Worm (Caenorhabditis elegans) whole organism, young adult: Measurements from ENCODE around the gene sipa-1.

Experiments
- C06A6.2 ChIP-seq: fragments of 200-800 bp; sonication (Bioruptor generic); conservative IDR thresholded peaks from 2 replicates; pipeline ENCODE4 v1.3.6; 2022; ENCODE audit warnings: missing genetic modification characterization, missing compliant biosample characterization
- D2030.7 ChIP-seq: fragments of 200-800 bp; sonication (Bioruptor generic); IDR thresholded peaks from 2 replicates; pipeline ENCODE4 v1.3.6; 2022; ENCODE audit warnings: missing genetic modification reagents, missing genetic modification characterization, missing compliant biosample characterization
- F22D6.2 ChIP-seq: sonication (generic microtip); optimal IDR thresholded peaks from 2 replicates; lab custom pipeline; 2016; ENCODE audit warnings: mild to moderate bottlenecking, missing genetic modification characterization, missing compliant biosample characterization
- F49E8.2 ChIP-seq: sonication (generic microtip); optimal IDR thresholded peaks from 3 replicates; lab custom pipeline; 2017; ENCODE audit warnings: missing genetic modification characterization, mild to moderate bottlenecking, missing compliant biosample characterization, antibody characterized with exemption, moderate library complexity; ENCODE audit not compliant: insufficient read depth
- F57C9.4 ChIP-seq: sonication (generic microtip); optimal IDR thresholded peaks from 2 replicates; lab custom pipeline; 2017; ENCODE audit warnings: mild to moderate bottlenecking, missing genetic modification characterization, missing compliant biosample characterization
- K12H6.12 ChIP-seq: fragments of 200-800 bp; sonication (Bioruptor generic); optimal IDR thresholded peaks from 2 replicates; lab custom pipeline; 2018; ENCODE audit warnings: mild to moderate bottlenecking, missing genetic modification characterization, missing compliant biosample characterization
- Y53F4B.3 ChIP-seq: fragments of 200-800 bp; sonication (Bioruptor generic); IDR thresholded peaks from 2 replicates; pipeline ENCODE4 v1.3.6; 2022; ENCODE audit warnings: missing genetic modification reagents, missing genetic modification characterization, missing compliant biosample characterization
- Y67H2A.10 ChIP-seq: fragments of 200-800 bp; sonication (Bioruptor generic); conservative IDR thresholded peaks from 2 replicates; pipeline ENCODE4 v1.3.6; 2022; ENCODE audit warnings: missing genetic modification reagents, missing genetic modification characterization, missing compliant biosample characterization
- ZK185.1 ChIP-seq: sonication (generic microtip); optimal IDR thresholded peaks from 2 replicates; lab custom pipeline; 2016; ENCODE audit warnings: mild to moderate bottlenecking, missing genetic modification characterization, missing compliant biosample characterization; ENCODE audit not compliant: poor library complexity, severe bottlenecking
- athp-1 ChIP-seq: sonication (generic microtip); optimal IDR thresholded peaks from 2 replicates; lab custom pipeline; 2017; ENCODE audit warnings: mild to moderate bottlenecking, missing genetic modification characterization, missing compliant biosample characterization
- attf-3 ChIP-seq: fragments of 200-800 bp; sonication (Bioruptor generic); conservative IDR thresholded peaks from 2 replicates; pipeline ENCODE4 v1.3.6; 2022; ENCODE audit warnings: missing genetic modification reagents, missing genetic modification characterization, missing compliant biosample characterization
- attf-5 ChIP-seq: fragments of 200-800 bp; sonication (Bioruptor generic); optimal IDR thresholded peaks from 2 replicates; lab custom pipeline; 2018; ENCODE audit warnings: mild to moderate bottlenecking, missing genetic modification characterization, missing compliant biosample characterization
- bed-1 ChIP-seq: fragments of 200-800 bp; sonication (Bioruptor generic); IDR thresholded peaks from 2 replicates; pipeline ENCODE4 v1.3.6; 2022; ENCODE audit warnings: missing genetic modification reagents, missing genetic modification characterization, missing compliant biosample characterization
- bed-2 ChIP-seq: fragments of 200-800 bp; sonication (Bioruptor generic); IDR thresholded peaks from 2 replicates; pipeline ENCODE4 v1.3.6; 2022; ENCODE audit warnings: missing genetic modification reagents, missing genetic modification characterization, missing compliant biosample characterization
- cebp-1 ChIP-seq, 2 experiments: fragments of 200-800 bp in 1 of 2; sonication (Bioruptor generic) in 1 of 2; sonication (generic microtip) in 1 of 2; IDR thresholded peaks in 1 of 2; optimal IDR thresholded peaks in 1 of 2; 2 replicates each; pipeline versions ENCODE4 v1.3.6 to Lab custom; 2017 to 2022; ENCODE audit warnings: missing compliant biosample characterization in 2 of 2, missing genetic modification characterization in 2 of 2, mild to moderate bottlenecking in 1 of 2, missing genetic modification reagents in 1 of 2, moderate library complexity in 1 of 2
- cebp-2 ChIP-seq: fragments of 200-800 bp; sonication (Bioruptor generic); IDR thresholded peaks from 2 replicates; pipeline ENCODE4 v1.3.6; 2022; ENCODE audit warnings: missing genetic modification characterization, missing compliant biosample characterization
- ceh-58 ChIP-seq: fragments of 200-800 bp; sonication (Bioruptor generic); IDR thresholded peaks from 2 replicates; pipeline ENCODE4 v1.3.6; 2022; ENCODE audit warnings: missing genetic modification characterization, missing compliant biosample characterization
- die-1 ChIP-seq: sonication (generic microtip); optimal IDR thresholded peaks from 2 replicates; lab custom pipeline; 2016; ENCODE audit warnings: missing genotype, mild to moderate bottlenecking, missing genetic modification characterization, missing compliant biosample characterization
- dox-1 ChIP-seq: fragments of 200-800 bp; sonication (Bioruptor generic); IDR thresholded peaks from 2 replicates; pipeline ENCODE4 v1.3.6; 2022; ENCODE audit warnings: missing genetic modification reagents, missing genetic modification characterization, missing compliant biosample characterization
- dpff-1 ChIP-seq: sonication (generic microtip); optimal IDR thresholded peaks from 2 replicates; lab custom pipeline; 2017; ENCODE audit warnings: mild to moderate bottlenecking, missing genetic modification characterization, missing compliant biosample characterization
- dpl-1 ChIP-seq: fragments of 150-350 bp; optimal IDR thresholded peaks from 2 replicates; lab custom pipeline; 2014; ENCODE audit warnings: missing biosample characterization, missing genetic modification reagents, missing genetic modification characterization
- efl-1 ChIP-seq: fragments of 150-350 bp; optimal IDR thresholded peaks from 2 replicates; lab custom pipeline; 2014; ENCODE audit warnings: missing biosample characterization, missing genetic modification reagents, missing genetic modification characterization
- ekl-4 ChIP-seq: fragments of 200-800 bp; sonication (Bioruptor generic); IDR thresholded peaks from 2 replicates; pipeline ENCODE4 v1.3.6; 2022; ENCODE audit warnings: missing genetic modification reagents, missing genetic modification characterization, missing compliant biosample characterization
- gei-17 ChIP-seq: fragments of 200-800 bp; sonication (Bioruptor generic); optimal IDR thresholded peaks from 2 replicates; lab custom pipeline; 2018; ENCODE audit warnings: mild to moderate bottlenecking, missing genetic modification characterization, missing compliant biosample characterization
- him-1 ChIP-seq: sonication (generic microtip); optimal IDR thresholded peaks from 2 replicates; lab custom pipeline; 2016; ENCODE audit warnings: missing genotype, missing genetic modification reagents, missing genetic modification characterization, missing compliant biosample characterization
- hlh-26 ChIP-seq: fragments of 200-800 bp; sonication (Bioruptor generic); conservative IDR thresholded peaks from 2 replicates; pipeline ENCODE4 v1.3.6; 2022; ENCODE audit warnings: missing genetic modification reagents, missing genetic modification characterization, missing compliant biosample characterization
- hmg-1.2 ChIP-seq: fragments of 200-800 bp; sonication (Bioruptor generic); IDR thresholded peaks from 2 replicates; pipeline ENCODE4 v1.3.6; 2022; ENCODE audit warnings: missing genetic modification reagents, missing genetic modification characterization, missing compliant biosample characterization
- hmg-20 ChIP-seq: fragments of 200-800 bp; sonication (Bioruptor generic); IDR thresholded peaks from 2 replicates; pipeline ENCODE4 v1.3.6; 2022; ENCODE audit warnings: missing genetic modification reagents, missing genetic modification characterization, missing compliant biosample characterization
- lir-1 ChIP-seq: fragments of 200-800 bp; sonication (Bioruptor generic); conservative IDR thresholded peaks from 2 replicates; pipeline ENCODE4 v1.3.6; 2022; ENCODE audit warnings: missing genetic modification reagents, missing genetic modification characterization, missing compliant biosample characterization
- madf-10 ChIP-seq: sonication (generic microtip); optimal IDR thresholded peaks from 2 replicates; lab custom pipeline; 2016; ENCODE audit warnings: mild to moderate bottlenecking, missing genetic modification characterization, missing compliant biosample characterization
- madf-6 ChIP-seq: fragments of 200-800 bp; sonication (Bioruptor generic); IDR thresholded peaks from 2 replicates; pipeline ENCODE4 v1.3.6; 2022; ENCODE audit warnings: missing genetic modification reagents, missing genetic modification characterization, missing compliant biosample characterization
- madf-8 ChIP-seq: fragments of 200-800 bp; sonication (Bioruptor generic); conservative IDR thresholded peaks from 2 replicates; pipeline ENCODE4 v1.3.6; 2022; ENCODE audit warnings: missing genetic modification reagents, missing genetic modification characterization, missing compliant biosample characterization
- nhr-179 ChIP-seq: sonication (generic microtip); optimal IDR thresholded peaks from 2 replicates; lab custom pipeline; 2016; ENCODE audit warnings: mild to moderate bottlenecking, missing genetic modification characterization, missing compliant biosample characterization
- nhr-80 ChIP-seq: sonication (generic microtip); optimal IDR thresholded peaks from 2 replicates; lab custom pipeline; 2016; ENCODE audit warnings: missing genetic modification characterization, missing compliant biosample characterization
- pbrm-1 ChIP-seq: fragments of 200-800 bp; sonication (Bioruptor generic); IDR thresholded peaks from 2 replicates; pipeline ENCODE4 v1.3.6; 2022; ENCODE audit warnings: missing genetic modification reagents, missing genetic modification characterization, missing compliant biosample characterization
- rcor-1 ChIP-seq: fragments of 200-800 bp; sonication (Bioruptor generic); IDR thresholded peaks from 2 replicates; pipeline ENCODE4 v1.3.6; 2022; ENCODE audit warnings: missing genetic modification reagents, missing genetic modification characterization, missing compliant biosample characterization
- rec-8 ChIP-seq, 2 experiments: sonication (generic microtip); optimal IDR thresholded peaks; 2 replicates each; lab custom pipeline; 2016; ENCODE audit warnings: mild to moderate bottlenecking in 2 of 2, missing genetic modification characterization in 2 of 2, missing genetic modification reagents in 2 of 2, missing genotype in 2 of 2, missing biosample characterization in 1 of 2, missing compliant biosample characterization in 1 of 2, moderate library complexity in 1 of 2
- rpc-1 ChIP-seq, 2 experiments: fragments of 150-350 bp in 1 of 2; sonication (generic microtip) in 1 of 2; optimal IDR thresholded peaks; 2 replicates each; lab custom pipeline; 2014 to 2018; ENCODE audit warnings: missing biosample characterization in 1 of 2, missing genetic modification characterization in 1 of 2, missing genetic modification reagents in 1 of 2, missing genotype in 1 of 2
- snpc-1.1 ChIP-seq: sonication (generic microtip); optimal IDR thresholded peaks from 2 replicates; lab custom pipeline; 2017; ENCODE audit warnings: missing genetic modification characterization, mild to moderate bottlenecking, missing compliant biosample characterization, antibody characterized with exemption, moderate library complexity, missing genotype, missing genetic modification reagents; ENCODE audit not compliant: insufficient read depth
- snpc-1.3 ChIP-seq: sonication (generic microtip); optimal IDR thresholded peaks from 2 replicates; lab custom pipeline; 2017; ENCODE audit warnings: missing genetic modification characterization, mild to moderate bottlenecking, missing compliant biosample characterization, antibody characterized with exemption, moderate library complexity, missing genotype, missing genetic modification reagents; ENCODE audit not compliant: insufficient read depth
- snpc-4 ChIP-seq, 5 experiments: fragments of 150-350 bp in 1 of 5; sonication (generic microtip) in 4 of 5; optimal IDR thresholded peaks; 2 replicates each; lab custom pipeline; 2014 to 2018; ENCODE audit warnings: missing genetic modification characterization in 5 of 5, missing biosample characterization in 3 of 5, antibody characterized with exemption in 2 of 5, mild to moderate bottlenecking in 2 of 5, missing compliant biosample characterization in 2 of 5, missing genotype in 2 of 5, moderate library complexity in 2 of 5, missing genetic modification reagents in 1 of 5
- tbp1 ChIP-seq: fragments of 200-800 bp; sonication (Bioruptor generic); optimal IDR thresholded peaks from 2 replicates; lab custom pipeline; 2018; ENCODE audit warnings: mild to moderate bottlenecking, missing genetic modification characterization, missing compliant biosample characterization
- unc-130 ChIP-seq: sonication (generic microtip); optimal IDR thresholded peaks from 2 replicates; lab custom pipeline; 2016; ENCODE audit warnings: missing genetic modification reagents, missing genetic modification characterization, missing compliant biosample characterization
- zfh-2 ChIP-seq: fragments of 200-800 bp; sonication (Bioruptor generic); conservative IDR thresholded peaks from 2 replicates; pipeline ENCODE4 v1.3.6; 2022; ENCODE audit warnings: missing genetic modification reagents, missing genetic modification characterization, missing compliant biosample characterization
- ztf-18 ChIP-seq: sonication (generic microtip); optimal IDR thresholded peaks from 2 replicates; lab custom pipeline; 2016; ENCODE audit warnings: missing genotype, mild to moderate bottlenecking, missing genetic modification characterization, missing compliant biosample characterization
- ztf-26 ChIP-seq: sonication (generic microtip); optimal IDR thresholded peaks from 2 replicates; lab custom pipeline; 2017; ENCODE audit warnings: missing genetic modification characterization, missing compliant biosample characterization

The sipa-1 gene

ce11 chrV:11644166-11644565 lies 7.1 kb upstream of the sipa-1 start, which contains the start of gene bir-1:
Gene bir-1 (plus strand): TSS chrV:11644477.
- 0 out of 2 replicates have a peak, but pooled peaks have one; percentile 8 for TF ChIP-seq zfh-2 (GFP tag; lab: Robert Waterston, UW)
- no peak for TF ChIP-seq dpff-1 (tag; lab: Kevin White, UChicago)
- TF ChIP-seq unc-130 (GFP tag; lab: Kevin White, UChicago): peak; percentile 42
- peak; percentile 34; the same call in 1 of the 2 replicates for TF ChIP-seq hmg-1.2
- peak; percentile 50 for TF ChIP-seq nhr-80
- TF ChIP-seq snpc-4 (GFP tag; optimal IDR thresholded peaks at IDR 0.05; lab: Kevin White, UChicago): no peak
- TF ChIP-seq snpc-4 (tag; optimal IDR thresholded peaks at IDR 0.05; lab: Kevin White, UChicago): peak in 2 of 4 experiments; percentile 37 to 58
- TF ChIP-seq rcor-1: 0 out of 2 replicates have a peak, but pooled peaks have one; percentile 26
- TF ChIP-seq snpc-1.3: no peak
- TF ChIP-seq dpl-1 (GFP tag; lab: Kevin White, UChicago): peak; percentile 25
- TF ChIP-seq Y67H2A.10 (GFP tag; lab: Robert Waterston, UW): 0 out of 2 replicates have a peak, but pooled peaks have one; percentile 23
- TF ChIP-seq cebp-2 (GFP tag; lab: Robert Waterston, UW): no peak
- TF ChIP-seq tbp1 (GFP tag; lab: Kevin White, UChicago): peak; percentile 22
- TF ChIP-seq ceh-58 (GFP tag; lab: Robert Waterston, UW): no peak
- no peak for TF ChIP-seq cebp-1 (GFP tag; IDR thresholded peaks at IDR 0.05; lab: Robert Waterston, UW)
- TF ChIP-seq cebp-1 (tag; optimal IDR thresholded peaks at IDR 0.05; lab: Kevin White, UChicago): peak; percentile 52
- TF ChIP-seq attf-5 (GFP tag; lab: Kevin White, UChicago): peak; percentile 81
- peak; percentile 66 for TF ChIP-seq D2030.7 (GFP tag; lab: Robert Waterston, UW)
- TF ChIP-seq gei-17 (GFP tag; lab: Kevin White, UChicago): no peak
- TF ChIP-seq nhr-179 (tag; lab: Kevin White, UChicago): no peak
- TF ChIP-seq F57C9.4 (tag; lab: Kevin White, UChicago): no peak
- peak; percentile 1 for TF ChIP-seq K12H6.12
- peak; percentile 15; the same call in 1 of the 2 replicates for TF ChIP-seq madf-8 (GFP tag; lab: Robert Waterston, UW)
- TF ChIP-seq ztf-18: peak; percentile 35
- 0 out of 2 replicates have a peak, but pooled peaks have one; percentile 23 for TF ChIP-seq ekl-4 (GFP tag; lab: Robert Waterston, UW)
- TF ChIP-seq ZK185.1 (tag; lab: Kevin White, UChicago): peak; percentile 51
- no peak for TF ChIP-seq hlh-26 (GFP tag; lab: Robert Waterston, UW)
- TF ChIP-seq rpc-1 (optimal IDR thresholded peaks at IDR 0.05; lab: Kevin White, UChicago): no peak
- TF ChIP-seq rpc-1 (tag; optimal IDR thresholded peaks at IDR 0.05; lab: Kevin White, UChicago): no peak
- TF ChIP-seq efl-1: peak; percentile 75
- no peak for TF ChIP-seq bed-1
- no peak for TF ChIP-seq Y53F4B.3 (GFP tag; lab: Robert Waterston, UW)
- peak; percentile 21 for TF ChIP-seq him-1 (tag; lab: Kevin White, UChicago)
- no peak for TF ChIP-seq die-1
- TF ChIP-seq F49E8.2 (tag; lab: Kevin White, UChicago): no peak
- TF ChIP-seq C06A6.2 (GFP tag; lab: Robert Waterston, UW): no peak
- 0 out of 2 replicates have a peak, but pooled peaks have one; percentile 61 for TF ChIP-seq bed-2 (GFP tag; lab: Robert Waterston, UW)
- no peak for TF ChIP-seq lir-1
- TF ChIP-seq rec-8 (tag; optimal IDR thresholded peaks at IDR 0.05; lab: Kevin White, UChicago): peak in 1 of 2 experiments; percentile 7
- 0 out of 2 replicates have a peak, but pooled peaks have one; percentile 27 for TF ChIP-seq pbrm-1 (GFP tag; lab: Robert Waterston, UW)
- peak; percentile 52 for TF ChIP-seq athp-1 (tag; lab: Kevin White, UChicago)
- no peak for TF ChIP-seq hmg-20 (GFP tag; lab: Robert Waterston, UW)
- TF ChIP-seq F22D6.2 (tag; lab: Kevin White, UChicago): no peak
- peak; percentile 35 for TF ChIP-seq madf-10 (tag; lab: Kevin White, UChicago)
- TF ChIP-seq dox-1 (GFP tag; lab: Robert Waterston, UW): peak; percentile 82
- peak; percentile 57; the same call in 1 of the 2 replicates for TF ChIP-seq madf-6 (GFP tag; lab: Robert Waterston, UW)
- TF ChIP-seq attf-3: peak; percentile 22; the same call in 1 of the 2 replicates
- TF ChIP-seq snpc-1.1 (tag; lab: Kevin White, UChicago): no peak
- TF ChIP-seq ztf-26 (tag; lab: Kevin White, UChicago): no peak
